Fruit fly (Drosophila melanogaster) whole organism, embryonic: ENCODE measurements around the gene dimm.

Experiments
- CG11695 ChIP-seq: fragments of 200-800 bp; sonication (Bioruptor generic); IDR thresholded peaks from 3 replicates; pipeline ENCODE4 v1.3.6; 2022; ENCODE audit warnings: missing biosample characterization, missing genetic modification characterization
- CG3838 ChIP-seq: fragments of 200-800 bp; sonication (Bioruptor generic); optimal IDR thresholded peaks from 3 replicates; lab custom pipeline; 2016; ENCODE audit warnings: missing biosample characterization, missing genetic modification characterization
- CG6654 ChIP-seq: fragments of 200-800 bp; sonication (Bioruptor generic); optimal IDR thresholded peaks from 2 replicates; lab custom pipeline; 2017; ENCODE audit warnings: missing biosample characterization, mild to moderate bottlenecking, missing genetic modification characterization
- Dad ChIP-seq: fragments of 200-800 bp; sonication (Bioruptor generic); optimal IDR thresholded peaks from 3 replicates; lab custom pipeline; 2016; ENCODE audit warnings: missing biosample characterization, missing genetic modification characterization
- Doc2 ChIP-seq: fragments of 200-800 bp; sonication (Bioruptor generic); IDR thresholded peaks from 2 replicates; pipeline ENCODE4 v1.3.6; 2022; ENCODE audit warnings: missing biosample characterization, missing genetic modification characterization
- Fer1 ChIP-seq: fragments of 200-800 bp; sonication (Bioruptor generic); optimal IDR thresholded peaks from 2 replicates; lab custom pipeline; 2017; ENCODE audit warnings: missing biosample characterization, mild to moderate bottlenecking, missing genetic modification characterization
- ham ChIP-seq: fragments of 200-800 bp; sonication (Bioruptor generic); IDR thresholded peaks from 2 replicates; pipeline ENCODE4 v1.3.6; 2022; ENCODE audit warnings: missing biosample characterization, missing genetic modification characterization

dm6 chr2L:21379790-21380349, 48.3 kb downstream of the dimm start, which contains the start of gene nrv3:
- peak; percentile 17 for TF ChIP-seq Fer1 (GFP tag; lab: Kevin White, UChicago)
- no peak for TF ChIP-seq CG11695 (GFP tag; lab: Robert Waterston, UW)
- TF ChIP-seq ham (GFP tag; lab: Robert Waterston, UW): no peak
- TF ChIP-seq CG3838 (GFP tag; lab: Kevin White, UChicago): no peak
- TF ChIP-seq Doc2 (GFP tag; lab: Robert Waterston, UW): no peak
- TF ChIP-seq CG6654 (GFP tag; lab: Kevin White, UChicago): peak; percentile 95
- no peak for TF ChIP-seq Dad
